Fruit fly (Drosophila melanogaster): ENCODE results near the gene CG8142.

- no peak for TF ChIP-seq h (optimal IDR thresholded peaks at IDR 0.05)
- no peak for TF ChIP-seq psq (optimal IDR thresholded peaks at IDR 0.05)
- TF ChIP-seq ttk (optimal IDR thresholded peaks at IDR 0.05): no peak
- no peak for TF ChIP-seq Myc (optimal IDR thresholded peaks at IDR 0.05)
- TF ChIP-seq Sin3A (optimal IDR thresholded peaks at IDR 0.05): no peak
- TF ChIP-seq insv (optimal IDR thresholded peaks at IDR 0.05): no peak
Measured at dm6 chrX:17872310-17872709, 27.8 kb upstream of the CG8142 start.
